Fruit fly (Drosophila melanogaster) whole organism, prepupa: ENCODE data around the gene MED26.

Experiments used
- Blimp-1 ChIP-seq: fragments of 200-800 bp; sonication (Bioruptor generic); optimal IDR thresholded peaks from 3 replicates; lab custom pipeline; 2017; ENCODE audit warnings: missing biosample characterization, missing genetic modification characterization, mild to moderate bottlenecking, moderate library complexity, missing genetic modification reagents
- CG10631 ChIP-seq: fragments of 200-800 bp; sonication (Bioruptor generic); optimal IDR thresholded peaks from 2 replicates; lab custom pipeline; 2016; ENCODE audit warnings: missing biosample characterization, missing genetic modification characterization
- CG11762 ChIP-seq: fragments of 200-800 bp; sonication (Bioruptor generic); optimal IDR thresholded peaks from 3 replicates; lab custom pipeline; 2016; ENCODE audit warnings: missing biosample characterization, missing genetic modification characterization; ENCODE audit not compliant: insufficient read depth
- CG11902 ChIP-seq: fragments of 200-800 bp; sonication (Bioruptor generic); optimal IDR thresholded peaks from 3 replicates; lab custom pipeline; 2016; ENCODE audit warnings: missing biosample characterization, missing genetic modification characterization
- CG15336 ChIP-seq: fragments of 200-800 bp; sonication (Bioruptor generic); IDR thresholded peaks from 2 replicates; pipeline ENCODE4 v1.3.6; 2022; ENCODE audit warnings: missing biosample characterization, missing genetic modification characterization
- CG1621 ChIP-seq: fragments of 200-800 bp; sonication (Bioruptor generic); optimal IDR thresholded peaks from 3 replicates; lab custom pipeline; 2018; ENCODE audit warnings: missing biosample characterization, mild to moderate bottlenecking, missing genetic modification characterization
- CG16779 ChIP-seq: fragments of 200-800 bp; sonication (Bioruptor generic); optimal IDR thresholded peaks from 3 replicates; lab custom pipeline; 2017; ENCODE audit warnings: missing biosample characterization, mild to moderate bottlenecking, missing genetic modification characterization
- CG3032 ChIP-seq: fragments of 200-800 bp; optimal IDR thresholded peaks from 2 replicates; lab custom pipeline; 2019; ENCODE audit warnings: missing biosample characterization, mild to moderate bottlenecking, missing genetic modification characterization, moderate library complexity
- CG32006 ChIP-seq: fragments of 200-800 bp; sonication (Bioruptor generic); optimal IDR thresholded peaks from 3 replicates; lab custom pipeline; 2017; ENCODE audit warnings: missing biosample characterization, mild to moderate bottlenecking, missing genetic modification characterization
- CG34406 ChIP-seq: fragments of 200-800 bp; sonication (Bioruptor generic); optimal IDR thresholded peaks from 3 replicates; lab custom pipeline; 2016; ENCODE audit warnings: missing biosample characterization, missing genetic modification characterization
- CG3919 ChIP-seq: fragments of 200-800 bp; sonication (Bioruptor generic); optimal IDR thresholded peaks from 3 replicates; lab custom pipeline; 2016; ENCODE audit warnings: missing biosample characterization, missing genetic modification characterization
- CG6276 ChIP-seq: fragments of 200-800 bp; sonication (Bioruptor generic); optimal IDR thresholded peaks from 2 replicates; lab custom pipeline; 2017; ENCODE audit warnings: missing biosample characterization, mild to moderate bottlenecking, missing genetic modification characterization
- CG6792 ChIP-seq: fragments of 200-800 bp; sonication (Bioruptor generic); optimal IDR thresholded peaks from 3 replicates; lab custom pipeline; 2016; ENCODE audit warnings: missing biosample characterization, missing genetic modification characterization
- CG6808 ChIP-seq: fragments of 200-800 bp; sonication (Bioruptor generic); optimal IDR thresholded peaks from 3 replicates; lab custom pipeline; 2017; ENCODE audit warnings: missing biosample characterization, missing genetic modification characterization, mild to moderate bottlenecking, moderate library complexity, missing genetic modification reagents
- CG7368 ChIP-seq: fragments of 200-800 bp; sonication (Bioruptor generic); optimal IDR thresholded peaks from 3 replicates; lab custom pipeline; 2016; ENCODE audit warnings: missing biosample characterization, missing genetic modification characterization
- CG8119 ChIP-seq: fragments of 200-800 bp; sonication (Bioruptor generic); IDR thresholded peaks from 3 replicates; pipeline ENCODE4 v1.3.6; 2022; ENCODE audit warnings: missing biosample characterization, missing genetic modification characterization
- Eip78C ChIP-seq: fragments of 200-800 bp; sonication (Bioruptor generic); peaks from one replicate; lab custom pipeline; 2016; ENCODE audit warnings: missing biosample characterization, missing genetic modification characterization
- Ets21C ChIP-seq: fragments of 200-800 bp; sonication (Bioruptor generic); optimal IDR thresholded peaks from 3 replicates; lab custom pipeline; 2016; ENCODE audit warnings: missing biosample characterization, missing genetic modification characterization
- Ets96B ChIP-seq: fragments of 200-800 bp; optimal IDR thresholded peaks from 2 replicates; lab custom pipeline; 2019; ENCODE audit warnings: missing biosample characterization, mild to moderate bottlenecking, missing genetic modification characterization, moderate library complexity
- Hr38 ChIP-seq: sonication (Bioruptor generic); optimal IDR thresholded peaks from 2 replicates; lab custom pipeline; 2016; ENCODE audit warnings: missing biosample characterization, missing genetic modification characterization
- Hr4 ChIP-seq: fragments of 200-800 bp; sonication (Bioruptor generic); optimal IDR thresholded peaks from 3 replicates; lab custom pipeline; 2016; ENCODE audit warnings: missing biosample characterization, missing genetic modification characterization
- Sox14 ChIP-seq: fragments of 200-800 bp; sonication (Bioruptor generic); optimal IDR thresholded peaks from 3 replicates; lab custom pipeline; 2016; ENCODE audit warnings: missing biosample characterization, missing genetic modification characterization
- Sox15 ChIP-seq: fragments of 200-800 bp; sonication (Bioruptor generic); optimal IDR thresholded peaks from 3 replicates; lab custom pipeline; 2016; ENCODE audit warnings: missing biosample characterization, missing genetic modification characterization
- achi ChIP-seq: fragments of 200-800 bp; sonication (Bioruptor generic); optimal IDR thresholded peaks from 3 replicates; lab custom pipeline; 2016; ENCODE audit warnings: missing biosample characterization, missing genetic modification characterization
- acj6 ChIP-seq: fragments of 200-800 bp; sonication (Bioruptor generic); optimal IDR thresholded peaks from 3 replicates; lab custom pipeline; 2016; ENCODE audit warnings: missing biosample characterization, missing genetic modification characterization
- cyc ChIP-seq: fragments of 200-800 bp; sonication (Bioruptor generic); optimal IDR thresholded peaks from 3 replicates; lab custom pipeline; 2016; ENCODE audit warnings: missing biosample characterization, missing genetic modification characterization
- dac ChIP-seq: fragments of 200-800 bp; sonication (Bioruptor generic); optimal IDR thresholded peaks from 2 replicates; lab custom pipeline; 2017; ENCODE audit warnings: missing biosample characterization, mild to moderate bottlenecking, missing genetic modification characterization
- fd59A ChIP-seq: fragments of 200-800 bp; sonication (Bioruptor generic); optimal IDR thresholded peaks from 2 replicates; lab custom pipeline; 2017; ENCODE audit warnings: missing biosample characterization, mild to moderate bottlenecking, missing genetic modification characterization, missing genetic modification reagents
- fkh ChIP-seq: fragments of 200-800 bp; sonication (Bioruptor generic); optimal IDR thresholded peaks from 3 replicates; lab custom pipeline; 2017; ENCODE audit warnings: missing biosample characterization, mild to moderate bottlenecking, missing genetic modification characterization, moderate library complexity
- pdm3 ChIP-seq: fragments of 200-800 bp; sonication (Bioruptor generic); optimal IDR thresholded peaks from 3 replicates; lab custom pipeline; 2016; ENCODE audit warnings: missing biosample characterization, missing genetic modification characterization
- svp ChIP-seq: fragments of 200-800 bp; sonication (Bioruptor generic); peaks from one replicate; lab custom pipeline; 2016; ENCODE audit warnings: missing biosample characterization, missing genetic modification characterization
- vri ChIP-seq: fragments of 200-800 bp; sonication (Bioruptor generic); optimal IDR thresholded peaks from 3 replicates; lab custom pipeline; 2016; ENCODE audit warnings: missing biosample characterization, mild to moderate bottlenecking, missing genetic modification characterization

MED26 gene

dm6 chr4:829783-830182 is 41.0 kb upstream of the MED26 start (continued):
- TF ChIP-seq CG32006 (GFP tag; lab: Kevin White, UChicago) (no peak), vri (GFP tag; lab: Kevin White, UChicago) (no peak), dac (GFP tag; lab: Kevin White, UChicago) (no peak), CG16779 (no peak), CG6792 (GFP tag; lab: Kevin White, UChicago) (peak; percentile 15), Sox15 (GFP tag; lab: Kevin White, UChicago) (no peak), Sox14 (GFP tag; lab: Kevin White, UChicago) (no peak), fd59A (GFP tag; lab: Kevin White, UChicago) (no peak), CG3919 (GFP tag; lab: Kevin White, UChicago) (peak; percentile 55), acj6 (GFP tag; lab: Kevin White, UChicago) (peak; percentile 5), CG11762 (GFP tag; lab: Kevin White, UChicago) (no peak), CG10631 (GFP tag; lab: Kevin White, UChicago) (peak; percentile 36), CG6808 (GFP tag; lab: Kevin White, UChicago) (peak; percentile 69), pdm3 (peak; percentile 47), CG8119 (GFP tag; lab: Robert Waterston, UW) (no peak), svp (GFP tag; lab: Kevin White, UChicago) (peak; percentile 56), cyc (GFP tag; lab: Kevin White, UChicago) (no peak), CG34406 (peak; percentile 43), CG7368 (GFP tag; lab: Kevin White, UChicago) (no peak), Hr38 (GFP tag; lab: Kevin White, UChicago) (no peak), Eip78C (peak; percentile 79), CG6276 (GFP tag; lab: Kevin White, UChicago) (peak; percentile 10)

- TF ChIP-seq fkh (GFP tag; lab: Kevin White, UChicago) (no peak), vri (GFP tag; lab: Kevin White, UChicago) (no peak), CG1621 (tag; lab: Kevin White, UChicago) (no peak), svp (GFP tag; lab: Kevin White, UChicago) (no peak)
These were observed 35.3 kb upstream of the MED26 start for dm6 chr4:824043-824442.

- TF ChIP-seq Ets21C (GFP tag; lab: Kevin White, UChicago), result no peak
- TF ChIP-seq Blimp-1 (GFP tag; lab: Kevin White, UChicago), result no peak
- TF ChIP-seq Ets96B, result no peak
- no peak for TF ChIP-seq CG15336 (GFP tag; lab: Robert Waterston, UW)
- TF ChIP-seq CG11902 (GFP tag; lab: Kevin White, UChicago), result no peak
- no peak for TF ChIP-seq CG3032 (tag; lab: Kevin White, UChicago)
- no peak for TF ChIP-seq CG6792 (GFP tag; lab: Kevin White, UChicago)
- TF ChIP-seq CG6808 (GFP tag; lab: Kevin White, UChicago), result no peak
- no peak for TF ChIP-seq Hr4 (GFP tag; lab: Kevin White, UChicago)
- no peak for TF ChIP-seq achi (GFP tag; lab: Kevin White, UChicago)
These were observed 29.0 kb upstream of the MED26 start for dm6 chr4:817799-818198.

dm6 chr4:816500-816899 is 27.7 kb upstream of the MED26 start:
- TF ChIP-seq achi (GFP tag; lab: Kevin White, UChicago), result no peak
- TF ChIP-seq fd59A (GFP tag; lab: Kevin White, UChicago), result no peak
- no peak for TF ChIP-seq pdm3
- no peak for TF ChIP-seq acj6 (GFP tag; lab: Kevin White, UChicago)

dm6 chr4:810864-811263 is 22.1 kb upstream of the MED26 start:
- TF ChIP-seq Hr4 (GFP tag; lab: Kevin White, UChicago), result no peak
